Fruit fly (Drosophila melanogaster) whole organism, embryonic: ENCODE data around the gene Drgx.

Experiments
- Atf-2 ChIP-seq: fragments of 200-800 bp; sonication (Bioruptor generic); optimal IDR thresholded peaks from 2 replicates; lab custom pipeline; 2016; ENCODE audit warnings: missing biosample characterization, missing genetic modification characterization
- BtbVII ChIP-seq: fragments of 200-800 bp; sonication (Bioruptor generic); optimal IDR thresholded peaks from 3 replicates; lab custom pipeline; 2017; ENCODE audit warnings: missing biosample characterization, mild to moderate bottlenecking, missing genetic modification characterization
- CG13123 ChIP-seq: fragments of 200-800 bp; sonication (Bioruptor generic); optimal IDR thresholded peaks from 2 replicates; lab custom pipeline; 2016; ENCODE audit warnings: missing biosample characterization, missing genetic modification characterization
- CG14014 ChIP-seq: fragments of 200-800 bp; sonication (Bioruptor generic); IDR thresholded peaks from 2 replicates; pipeline ENCODE4 v1.3.6; 2022; ENCODE audit warnings: missing biosample characterization, missing genetic modification characterization
- CG15601 ChIP-seq: fragments of 200-800 bp; sonication (Bioruptor generic); optimal IDR thresholded peaks from 3 replicates; lab custom pipeline; 2019; ENCODE audit warnings: missing biosample characterization, mild to moderate bottlenecking, missing genetic modification characterization, moderate library complexity
- CG15696 ChIP-seq: fragments of 200-800 bp; sonication (Bioruptor generic); optimal IDR thresholded peaks from 2 replicates; lab custom pipeline; 2019; ENCODE audit warnings: missing biosample characterization, mild to moderate bottlenecking, missing genetic modification characterization, moderate library complexity
- CG1603 ChIP-seq: fragments of 200-800 bp; sonication (Bioruptor generic); optimal IDR thresholded peaks from 2 replicates; lab custom pipeline; 2019; ENCODE audit warnings: missing biosample characterization, mild to moderate bottlenecking, missing genetic modification characterization, moderate library complexity
- CG17568 ChIP-seq: fragments of 200-800 bp; sonication (Bioruptor generic); optimal IDR thresholded peaks from 2 replicates; lab custom pipeline; 2018; ENCODE audit warnings: missing biosample characterization, mild to moderate bottlenecking, missing genetic modification characterization, moderate library complexity
- CG17802 ChIP-seq: fragments of 200-800 bp; sonication (Bioruptor generic); optimal IDR thresholded peaks from 2 replicates; lab custom pipeline; 2018; ENCODE audit warnings: missing biosample characterization, mild to moderate bottlenecking, missing genetic modification characterization, moderate library complexity
- CG17829 ChIP-seq: fragments of 200-800 bp; optimal IDR thresholded peaks from 2 replicates; lab custom pipeline; 2019; ENCODE audit warnings: missing biosample characterization, mild to moderate bottlenecking, missing genetic modification characterization, moderate library complexity
- CG17912 ChIP-seq: fragments of 200-800 bp; sonication (Bioruptor generic); optimal IDR thresholded peaks from 2 replicates; lab custom pipeline; 2018; ENCODE audit warnings: missing biosample characterization, mild to moderate bottlenecking, missing genetic modification characterization
- CG1832 ChIP-seq: fragments of 200-800 bp; sonication (Bioruptor generic); optimal IDR thresholded peaks from 2 replicates; lab custom pipeline; 2017; ENCODE audit warnings: missing biosample characterization, mild to moderate bottlenecking, missing genetic modification characterization, inconsistent platforms
- CG18476 ChIP-seq: fragments of 200-800 bp; sonication (Bioruptor generic); optimal IDR thresholded peaks from 2 replicates; lab custom pipeline; 2016; ENCODE audit warnings: missing biosample characterization, mild to moderate bottlenecking, missing genetic modification characterization
- CG2889 ChIP-seq: fragments of 200-800 bp; sonication (Bioruptor generic); IDR thresholded peaks from 3 replicates; pipeline ENCODE4 v1.3.6; 2022; ENCODE audit warnings: missing biosample characterization, missing genetic modification characterization
- CG30403 ChIP-seq: fragments of 200-800 bp; sonication (Bioruptor generic); optimal IDR thresholded peaks from 3 replicates; lab custom pipeline; 2016; ENCODE audit warnings: missing biosample characterization, missing genetic modification characterization
- CG32772 ChIP-seq: fragments of 200-800 bp; sonication (Bioruptor generic); IDR thresholded peaks from 2 replicates; pipeline ENCODE4 v1.3.6; 2022; ENCODE audit warnings: missing biosample characterization, missing genetic modification characterization
- CG3281 ChIP-seq: fragments of 200-800 bp; sonication (Bioruptor generic); optimal IDR thresholded peaks from 3 replicates; lab custom pipeline; 2017; ENCODE audit warnings: missing biosample characterization, mild to moderate bottlenecking, missing genetic modification characterization
- CG4617 ChIP-seq: fragments of 200-800 bp; sonication (Bioruptor generic); optimal IDR thresholded peaks from 3 replicates; lab custom pipeline; 2016; ENCODE audit warnings: missing biosample characterization, missing genetic modification characterization, borderline replicate concordance
- CG9797 ChIP-seq: fragments of 200-800 bp; sonication (Bioruptor generic); optimal IDR thresholded peaks from 3 replicates; lab custom pipeline; 2018; ENCODE audit warnings: missing biosample characterization, mild to moderate bottlenecking, missing genetic modification characterization
- Dref ChIP-seq: fragments of 200-800 bp; sonication (Bioruptor generic); IDR thresholded peaks from 2 replicates; pipeline ENCODE4 v1.3.6; 2022; ENCODE audit warnings: missing biosample characterization, missing genetic modification characterization
- H2.0 ChIP-seq: fragments of 200-800 bp; sonication (Bioruptor generic); IDR thresholded peaks from 2 replicates; pipeline ENCODE4 v1.3.6; 2022; ENCODE audit warnings: missing biosample characterization, missing genetic modification characterization
- Hey ChIP-seq: fragments of 200-800 bp; sonication (Bioruptor generic); optimal IDR thresholded peaks from 3 replicates; lab custom pipeline; 2018; ENCODE audit warnings: missing biosample characterization, mild to moderate bottlenecking, missing genetic modification characterization
- Hmr ChIP-seq: fragments of 200-800 bp; sonication (Bioruptor generic); optimal IDR thresholded peaks from 3 replicates; lab custom pipeline; 2017; ENCODE audit warnings: mild to moderate bottlenecking, missing biosample characterization, missing genetic modification reagents, missing genetic modification characterization
- Hr51 ChIP-seq, 2 experiments: fragments of 200-800 bp; sonication (Bioruptor generic); optimal IDR thresholded peaks; 2 replicates in 1 of 2; 3 replicates in 1 of 2; lab custom pipeline; 2016 to 2018; ENCODE audit warnings: missing biosample characterization in 2 of 2, missing genetic modification characterization in 2 of 2, mild to moderate bottlenecking in 1 of 2, moderate library complexity in 1 of 2
- MTF-1 ChIP-seq: fragments of 200-800 bp; sonication (Bioruptor generic); optimal IDR thresholded peaks from 2 replicates; lab custom pipeline; 2018; ENCODE audit warnings: missing biosample characterization, mild to moderate bottlenecking, missing genetic modification characterization, borderline replicate concordance
- Max ChIP-seq: fragments of 200-800 bp; sonication (Bioruptor generic); optimal IDR thresholded peaks from 2 replicates; lab custom pipeline; 2016; ENCODE audit warnings: missing biosample characterization, mild to moderate bottlenecking, missing genetic modification characterization
- Opbp ChIP-seq: fragments of 200-800 bp; sonication (Bioruptor generic); IDR thresholded peaks from 3 replicates; pipeline ENCODE4 v1.3.6; 2022; ENCODE audit warnings: missing biosample characterization, missing genetic modification characterization; ENCODE audit not compliant: partially characterized antibody
- Ptx1 ChIP-seq: fragments of 200-800 bp; sonication (Bioruptor generic); IDR thresholded peaks from 2 replicates; pipeline ENCODE4 v1.3.6; 2022; ENCODE audit warnings: missing biosample characterization, missing genetic modification characterization
- Sox102F ChIP-seq: fragments of 200-800 bp; sonication (Bioruptor generic); optimal IDR thresholded peaks from 2 replicates; lab custom pipeline; 2018; ENCODE audit warnings: missing biosample characterization, mild to moderate bottlenecking, missing genetic modification characterization, moderate library complexity
- abd-A ChIP-seq: fragments of 200-800 bp; sonication (Bioruptor generic); optimal IDR thresholded peaks from 3 replicates; lab custom pipeline; 2019; ENCODE audit warnings: missing biosample characterization, mild to moderate bottlenecking, missing genetic modification characterization, moderate library complexity
- bab2 ChIP-seq: fragments of 200-800 bp; sonication (Bioruptor generic); optimal IDR thresholded peaks from 2 replicates; lab custom pipeline; 2016; ENCODE audit warnings: missing biosample characterization, missing genetic modification characterization
- br ChIP-seq: fragments of >200 bp; optimal IDR thresholded peaks from 2 replicates; lab custom pipeline; 2017
- cad ChIP-seq: fragments of >200 bp; optimal IDR thresholded peaks from 2 replicates; lab custom pipeline; 2017; ENCODE audit warnings: missing biosample characterization, missing genetic modification characterization
- ci ChIP-seq: fragments of 200-800 bp; sonication (Bioruptor generic); IDR thresholded peaks from 3 replicates; pipeline ENCODE4 v1.3.6; 2022; ENCODE audit warnings: missing biosample characterization, missing genetic modification characterization
- croc ChIP-seq: fragments of 200-800 bp; sonication (Bioruptor generic); conservative IDR thresholded peaks from 3 replicates; pipeline ENCODE4 v1.3.6; 2022; ENCODE audit warnings: missing biosample characterization, missing genetic modification characterization
- dm ChIP-seq: fragments of 200-800 bp; sonication (Bioruptor generic); optimal IDR thresholded peaks from 3 replicates; lab custom pipeline; 2016; ENCODE audit warnings: missing biosample characterization, missing genetic modification characterization
- dmrt99B ChIP-seq: fragments of 200-800 bp; sonication (Bioruptor generic); optimal IDR thresholded peaks from 2 replicates; lab custom pipeline; 2018; ENCODE audit warnings: missing biosample characterization, mild to moderate bottlenecking, missing genetic modification characterization, moderate library complexity
- dpn ChIP-seq, 2 experiments: fragments of 200-800 bp; sonication (Bioruptor generic); optimal IDR thresholded peaks; 3 replicates each; lab custom pipeline; 2016; ENCODE audit warnings: missing biosample characterization in 2 of 2, missing genetic modification characterization in 2 of 2
- fu2 ChIP-seq: fragments of 200-800 bp; sonication (Bioruptor generic); optimal IDR thresholded peaks from 2 replicates; lab custom pipeline; 2016; ENCODE audit warnings: missing biosample characterization, missing genetic modification characterization
- grau ChIP-seq: fragments of 200-800 bp; optimal IDR thresholded peaks from 3 replicates; lab custom pipeline; 2019; ENCODE audit warnings: missing biosample characterization, mild to moderate bottlenecking, missing genetic modification characterization, moderate library complexity
- h ChIP-seq: fragments of >200 bp; optimal IDR thresholded peaks from 2 replicates; lab custom pipeline; 2017
- lmd ChIP-seq: fragments of 200-800 bp; sonication (Bioruptor generic); IDR thresholded peaks from 2 replicates; pipeline ENCODE4 v1.3.6; 2022; ENCODE audit warnings: missing biosample characterization, missing genetic modification characterization
- nerfin-2 ChIP-seq: fragments of 200-800 bp; sonication (Bioruptor generic); IDR thresholded peaks from 2 replicates; pipeline ENCODE4 v1.3.6; 2022; ENCODE audit warnings: missing biosample characterization, missing genetic modification characterization; ENCODE audit not compliant: partially characterized antibody
- nom ChIP-seq: fragments of 200-800 bp; sonication (Bioruptor generic); optimal IDR thresholded peaks from 2 replicates; lab custom pipeline; 2017; ENCODE audit warnings: missing biosample characterization, missing genetic modification characterization, mild to moderate bottlenecking, moderate library complexity, missing genetic modification reagents
- pan ChIP-seq, 4 experiments: fragments of >200 bp in 3 of 4; fragments of 200-800 bp in 1 of 4; sonication (Bioruptor generic) in 1 of 4; optimal IDR thresholded peaks in 3 of 4; IDR thresholded peaks in 1 of 4; 2 replicates each; pipeline versions ENCODE4 v1.3.6 to Lab custom; 2017 to 2022; ENCODE audit warnings: missing biosample characterization in 2 of 4, missing genetic modification characterization in 2 of 4, mixed read lengths in 1 of 4
- run ChIP-seq: fragments of 200-800 bp; sonication (Bioruptor generic); optimal IDR thresholded peaks from 3 replicates; lab custom pipeline; 2018; ENCODE audit warnings: missing biosample characterization, mild to moderate bottlenecking, missing genetic modification characterization

Gene Drgx

DNA sequence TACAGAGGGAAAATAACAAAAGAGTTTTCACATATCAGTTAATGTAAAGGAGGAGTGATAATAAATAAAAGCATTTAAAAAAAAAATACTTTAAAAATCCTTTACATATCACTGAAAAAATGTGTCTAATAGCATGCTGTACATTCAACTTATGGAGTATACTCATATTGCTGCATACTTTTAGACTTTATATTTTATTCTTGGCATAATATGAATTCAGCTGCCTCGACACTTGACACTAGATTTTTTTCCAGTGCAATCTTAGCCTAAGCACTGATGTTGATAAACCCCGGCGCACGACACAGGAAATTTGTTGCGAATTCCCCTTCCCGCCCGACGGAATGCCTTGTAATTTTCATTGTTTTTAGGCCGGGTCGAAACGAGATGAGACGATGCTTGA is 77.9 kb downstream of the Drgx start (continued):
- TF ChIP-seq CG9797 (GFP tag; lab: Kevin White, UChicago) (no peak), croc (GFP tag; lab: Robert Waterston, UW) (no peak), lmd (peak; percentile 11; the same call in 1 of the 2 replicates), CG13123 (GFP tag; lab: Kevin White, UChicago) (no peak), nom (GFP tag; lab: Kevin White, UChicago) (no peak), CG14014 (GFP tag; lab: Robert Waterston, UW) (no peak), Hmr (GFP tag; lab: Kevin White, UChicago) (peak; percentile 51), CG4617 (GFP tag; lab: Kevin White, UChicago) (no peak), h (lab: Kevin White, UChicago) (no peak), Opbp (no peak), Hr51 (GFP tag; optimal IDR thresholded peaks at IDR 0.05; lab: Kevin White, UChicago) (peak in 1 of 2 experiments; percentile 33), dmrt99B (tag; lab: Kevin White, UChicago) (peak; percentile 40), cad (GFP tag; lab: Kevin White, UChicago) (no peak), BtbVII (no peak), grau (peak; percentile 46), nerfin-2 (GFP tag; lab: Robert Waterston, UW) (no peak), CG17568 (GFP tag; lab: Kevin White, UChicago) (no peak), br (lab: Kevin White, UChicago) (no peak), CG3281 (GFP tag; lab: Kevin White, UChicago) (peak; percentile 31), fu2 (no peak), CG15696 (no peak), CG17829 (no peak), Hey (tag; lab: Kevin White, UChicago) (no peak), CG17912 (GFP tag; lab: Kevin White, UChicago) (no peak), bab2 (GFP tag; lab: Kevin White, UChicago) (no peak), CG15601 (tag; lab: Kevin White, UChicago) (no peak), dpn (GFP tag; optimal IDR thresholded peaks at IDR 0.05; lab: Kevin White, UChicago) (peak in 1 of 2 experiments; percentile 14), Dref (no peak), Sox102F (GFP tag; lab: Kevin White, UChicago) (peak; percentile 29), CG1832 (GFP tag; lab: Kevin White, UChicago) (no peak), CG2889 (GFP tag; lab: Robert Waterston, UW) (no peak), Ptx1 (peak; percentile 36), H2.0 (GFP tag; lab: Robert Waterston, UW) (no peak), abd-A (tag; lab: Kevin White, UChicago) (peak; percentile 25), run (tag; lab: Kevin White, UChicago) (no peak), CG18476 (GFP tag; lab: Kevin White, UChicago) (no peak), Max (GFP tag; lab: Kevin White, UChicago) (no peak), ci (no peak), dm (no peak), Atf-2 (GFP tag; lab: Kevin White, UChicago) (no peak), CG32772 (no peak), MTF-1 (GFP tag; lab: Kevin White, UChicago) (no peak), CG1603 (tag; lab: Kevin White, UChicago) (no peak), CG17802 (tag; lab: Kevin White, UChicago) (no peak), CG30403 (GFP tag; lab: Kevin White, UChicago) (peak; percentile 7), pan (optimal IDR thresholded peaks at IDR 0.05; lab: Kevin White, UChicago) (no peak), pan (GFP tag; optimal IDR thresholded peaks at IDR 0.05 in 1 of 2, IDR thresholded peaks at IDR 0.05 in 1 of 2) (no peak)
